Fruit fly (Drosophila melanogaster) whole organism, prepupa: Measurements from ENCODE around the gene CG14982.
A peak's percentile ranks its signal among the peaks of the same experiment; 100 is the strongest.

Experiments used
- CG31627 ChIP-seq: fragments of 200-800 bp; sonication (Bioruptor generic); optimal IDR thresholded peaks from 3 replicates; lab custom pipeline; 2016; ENCODE audit warnings: missing biosample characterization, missing genetic modification characterization
- CG3919 ChIP-seq: fragments of 200-800 bp; sonication (Bioruptor generic); optimal IDR thresholded peaks from 3 replicates; lab custom pipeline; 2016; ENCODE audit warnings: missing biosample characterization, missing genetic modification characterization
- CG6792 ChIP-seq: fragments of 200-800 bp; sonication (Bioruptor generic); optimal IDR thresholded peaks from 3 replicates; lab custom pipeline; 2016; ENCODE audit warnings: missing biosample characterization, missing genetic modification characterization
- CG9139 ChIP-seq: fragments of 200-800 bp; sonication (Bioruptor generic); optimal IDR thresholded peaks from 3 replicates; lab custom pipeline; 2017; ENCODE audit warnings: missing biosample characterization, mild to moderate bottlenecking, missing genetic modification characterization
- Gug ChIP-seq: fragments of 200-800 bp; sonication (Bioruptor generic); IDR thresholded peaks from 2 replicates; pipeline ENCODE4 v1.3.6; 2022; ENCODE audit warnings: missing biosample characterization, missing genetic modification characterization
- Hr39 ChIP-seq: fragments of 200-800 bp; sonication (Bioruptor generic); optimal IDR thresholded peaks from 2 replicates; lab custom pipeline; 2016; ENCODE audit warnings: missing biosample characterization, missing genetic modification characterization
- Hr4 ChIP-seq: fragments of 200-800 bp; sonication (Bioruptor generic); optimal IDR thresholded peaks from 3 replicates; lab custom pipeline; 2016; ENCODE audit warnings: missing biosample characterization, missing genetic modification characterization
- Met ChIP-seq: fragments of 200-800 bp; sonication (Bioruptor generic); optimal IDR thresholded peaks from 3 replicates; lab custom pipeline; 2016; ENCODE audit warnings: missing biosample characterization, missing genetic modification characterization
- Sox102F ChIP-seq: fragments of 200-800 bp; sonication (Bioruptor generic); optimal IDR thresholded peaks from 2 replicates; lab custom pipeline; 2016; ENCODE audit warnings: missing biosample characterization, mild to moderate bottlenecking, missing genetic modification characterization
- Sox14 ChIP-seq: fragments of 200-800 bp; sonication (Bioruptor generic); optimal IDR thresholded peaks from 3 replicates; lab custom pipeline; 2016; ENCODE audit warnings: missing biosample characterization, missing genetic modification characterization
- fkh ChIP-seq: fragments of 200-800 bp; sonication (Bioruptor generic); optimal IDR thresholded peaks from 3 replicates; lab custom pipeline; 2017; ENCODE audit warnings: missing biosample characterization, mild to moderate bottlenecking, missing genetic modification characterization, moderate library complexity
- net ChIP-seq: fragments of 200-800 bp; sonication (Bioruptor generic); optimal IDR thresholded peaks from 3 replicates; lab custom pipeline; 2016; ENCODE audit warnings: missing biosample characterization, missing genetic modification characterization
- spab ChIP-seq: fragments of 200-800 bp; sonication (Bioruptor generic); optimal IDR thresholded peaks from 2 replicates; lab custom pipeline; 2017; ENCODE audit warnings: missing biosample characterization, mild to moderate bottlenecking, missing genetic modification characterization, missing genetic modification reagents
- topi ChIP-seq: fragments of 200-800 bp; sonication (Bioruptor generic); optimal IDR thresholded peaks from 3 replicates; lab custom pipeline; 2016; ENCODE audit warnings: missing biosample characterization, missing genetic modification characterization

- TF ChIP-seq CG3919 (GFP tag; lab: Kevin White, UChicago) (peak; percentile 53), Hr39 (GFP tag; lab: Kevin White, UChicago) (peak; percentile 66), Gug (GFP tag; lab: Robert Waterston, UW) (no peak), net (GFP tag; lab: Kevin White, UChicago) (peak; percentile 65), Met (peak; percentile 66), topi (GFP tag; lab: Kevin White, UChicago) (peak; percentile 57), CG31627 (GFP tag; lab: Kevin White, UChicago) (peak; percentile 79), CG9139 (GFP tag; lab: Kevin White, UChicago) (peak; percentile 55), Hr4 (GFP tag; lab: Kevin White, UChicago) (peak; percentile 60), fkh (GFP tag; lab: Kevin White, UChicago) (no peak), Sox14 (GFP tag; lab: Kevin White, UChicago) (no peak), spab (GFP tag; lab: Kevin White, UChicago) (peak; percentile 51), Sox102F (GFP tag; lab: Kevin White, UChicago) (peak; percentile 62), CG6792 (GFP tag; lab: Kevin White, UChicago) (peak; percentile 58)
These were observed 39.9 kb upstream of the CG14982 start, which contains the start of gene Ubi-p63E for dm6 chr3L:3902491-3903198.
